Fruit fly (Drosophila melanogaster) whole organism, pupa: Measurements from ENCODE around the gene snRNP-U1-C.
A peak's percentile ranks its signal among the peaks of the same experiment; 100 is the strongest.

ENCODE experiments used
- CG10348 ChIP-seq: fragments of 200-800 bp; sonication (Bioruptor generic); IDR thresholded peaks from 2 replicates; pipeline ENCODE4 v1.3.6; 2022; ENCODE audit warnings: missing biosample characterization, missing genetic modification characterization
- CG12605 ChIP-seq: fragments of 200-800 bp; sonication (Bioruptor generic); IDR thresholded peaks from 2 replicates; pipeline ENCODE4 v1.3.6; 2022; ENCODE audit warnings: missing biosample characterization, missing genetic modification characterization
- CG13204 ChIP-seq: fragments of 200-800 bp; sonication (Bioruptor generic); optimal IDR thresholded peaks from 2 replicates; lab custom pipeline; 2018; ENCODE audit warnings: missing biosample characterization, mild to moderate bottlenecking, missing genetic modification characterization, moderate library complexity
- CG14655 ChIP-seq: fragments of 200-800 bp; sonication (Bioruptor generic); optimal IDR thresholded peaks from 3 replicates; lab custom pipeline; 2017; ENCODE audit warnings: mild to moderate bottlenecking, missing biosample characterization, missing genetic modification reagents, missing genetic modification characterization
- CG15710 ChIP-seq: fragments of 200-800 bp; sonication (Bioruptor generic); optimal IDR thresholded peaks from 2 replicates; lab custom pipeline; 2018; ENCODE audit warnings: missing biosample characterization, mild to moderate bottlenecking, missing genetic modification characterization, moderate library complexity
- CG17806 ChIP-seq: fragments of 200-800 bp; sonication (Bioruptor generic); optimal IDR thresholded peaks from 2 replicates; lab custom pipeline; 2018; ENCODE audit warnings: missing biosample characterization, mild to moderate bottlenecking, missing genetic modification characterization, moderate library complexity
- CG32121 ChIP-seq: fragments of 200-800 bp; sonication (Bioruptor generic); IDR thresholded peaks from 2 replicates; pipeline ENCODE4 v1.3.6; 2022; ENCODE audit warnings: missing biosample characterization, missing genetic modification characterization
- CG34367 ChIP-seq: fragments of 200-800 bp; sonication (Bioruptor generic); optimal IDR thresholded peaks from 2 replicates; lab custom pipeline; 2018; ENCODE audit warnings: missing biosample characterization, mild to moderate bottlenecking, missing genetic modification characterization
- CG4496 ChIP-seq: fragments of 200-800 bp; sonication (Bioruptor generic); IDR thresholded peaks from 3 replicates; pipeline ENCODE4 v1.3.6; 2022; ENCODE audit warnings: missing biosample characterization, missing genetic modification characterization
- CG8159 ChIP-seq: fragments of 200-800 bp; sonication (Bioruptor generic); optimal IDR thresholded peaks from 3 replicates; lab custom pipeline; 2018; ENCODE audit warnings: missing biosample characterization, mild to moderate bottlenecking, missing genetic modification characterization, moderate library complexity
- CG8301 ChIP-seq: fragments of 200-800 bp; sonication (Bioruptor generic); optimal IDR thresholded peaks from 2 replicates; lab custom pipeline; 2018; ENCODE audit warnings: missing biosample characterization, mild to moderate bottlenecking, missing genetic modification characterization
- CG9948 ChIP-seq: fragments of 200-800 bp; sonication (Bioruptor generic); optimal IDR thresholded peaks from 2 replicates; lab custom pipeline; 2018; ENCODE audit warnings: missing biosample characterization, mild to moderate bottlenecking, missing genetic modification characterization, moderate library complexity
- D1 ChIP-seq: fragments of 200-800 bp; sonication (Bioruptor generic); optimal IDR thresholded peaks from 2 replicates; lab custom pipeline; 2018; ENCODE audit warnings: missing biosample characterization, mild to moderate bottlenecking, missing genetic modification characterization, moderate library complexity
- EcR ChIP-seq: fragments of 200-800 bp; sonication (Bioruptor generic); optimal IDR thresholded peaks from 3 replicates; lab custom pipeline; 2019; ENCODE audit warnings: missing biosample characterization, missing genetic modification characterization, mild to moderate bottlenecking, moderate library complexity, missing genetic modification reagents
- Ets98B ChIP-seq: fragments of 200-800 bp; sonication (Bioruptor generic); IDR thresholded peaks from 2 replicates; pipeline ENCODE4 v1.3.6; 2022; ENCODE audit warnings: missing biosample characterization, missing genetic modification characterization
- Pif1A ChIP-seq: fragments of 200-800 bp; sonication (Bioruptor generic); optimal IDR thresholded peaks from 3 replicates; lab custom pipeline; 2016; ENCODE audit warnings: missing biosample characterization, missing genetic modification characterization
- Pif1B ChIP-seq: fragments of 200-800 bp; sonication (Bioruptor generic); optimal IDR thresholded peaks from 3 replicates; lab custom pipeline; 2016; ENCODE audit warnings: missing biosample characterization, missing genetic modification characterization
- Snoo ChIP-seq: fragments of 200-800 bp; sonication (Bioruptor generic); optimal IDR thresholded peaks from 3 replicates; lab custom pipeline; 2017; ENCODE audit warnings: missing biosample characterization, mild to moderate bottlenecking, missing genetic modification characterization, inconsistent platforms
- fd96Ca ChIP-seq: fragments of 200-800 bp; sonication (Bioruptor generic); IDR thresholded peaks from 3 replicates; pipeline ENCODE4 v1.3.6; 2022; ENCODE audit warnings: missing biosample characterization, missing genetic modification characterization
- gl ChIP-seq: fragments of 200-800 bp; sonication (Bioruptor generic); optimal IDR thresholded peaks from 2 replicates; lab custom pipeline; 2018; ENCODE audit warnings: missing biosample characterization, mild to moderate bottlenecking, missing genetic modification characterization
- rn ChIP-seq: fragments of 200-800 bp; sonication (Bioruptor generic); IDR thresholded peaks from 2 replicates; pipeline ENCODE4 v1.3.6; 2022; ENCODE audit warnings: missing biosample characterization, missing genetic modification characterization

snRNP-U1-C gene

dm6 chr3R:18980863-18981536 is 2.5 kb downstream of the snRNP-U1-C start, which contains the start of the genes dnk and Smu1:
dnk (plus strand) TSS chr3R:18980995.
Smu1 (minus strand) TSS chr3R:18981324.
- TF ChIP-seq EcR (GFP tag; lab: Kevin White, UChicago) (no peak), CG12605 (peak; percentile 59), Pif1B (GFP tag; lab: Kevin White, UChicago) (peak; percentile 27), CG13204 (GFP tag; lab: Kevin White, UChicago) (no peak), Ets98B (no peak), CG9948 (tag; lab: Kevin White, UChicago) (no peak), CG34367 (tag; lab: Kevin White, UChicago) (peak; percentile 23), fd96Ca (peak; percentile 36; the same call in 1 of the 3 replicates), CG10348 (GFP tag; lab: Robert Waterston, UW) (no peak), CG8301 (tag; lab: Kevin White, UChicago) (no peak), CG4496 (no peak; the same call in 2 of the 3 replicates), Pif1A (GFP tag; lab: Kevin White, UChicago) (peak; percentile 40), CG17806 (tag; lab: Kevin White, UChicago) (no peak)

- TF ChIP-seq CG17806 (tag; lab: Kevin White, UChicago): no peak
These were observed 4.7 kb downstream of the snRNP-U1-C start, which contains the start of gene euc for dm6 chr3R:18978709-18979108. euc (minus strand) TSS chr3R:18978809.

dm6 chr3R:18964819-18965218 is 18.6 kb downstream of the snRNP-U1-C start:
- TF ChIP-seq CG9948 (tag; lab: Kevin White, UChicago): no peak
- TF ChIP-seq Pif1B (GFP tag; lab: Kevin White, UChicago): no peak
- TF ChIP-seq CG12605: no peak
- TF ChIP-seq CG13204 (GFP tag; lab: Kevin White, UChicago): no peak
- no peak for TF ChIP-seq CG17806 (tag; lab: Kevin White, UChicago)
- TF ChIP-seq EcR (GFP tag; lab: Kevin White, UChicago): no peak
- TF ChIP-seq D1 (tag; lab: Kevin White, UChicago): no peak
- TF ChIP-seq Snoo: no peak
- no peak for TF ChIP-seq CG32121 (GFP tag; lab: Robert Waterston, UW)
- no peak for TF ChIP-seq fd96Ca
- TF ChIP-seq Pif1A (GFP tag; lab: Kevin White, UChicago): no peak
- TF ChIP-seq CG8159 (tag; lab: Kevin White, UChicago): no peak
- no peak for TF ChIP-seq CG14655 (GFP tag; lab: Kevin White, UChicago)
- TF ChIP-seq Ets98B: no peak
- TF ChIP-seq CG34367 (tag; lab: Kevin White, UChicago): no peak
- no peak for TF ChIP-seq gl (tag; lab: Kevin White, UChicago)

- TF ChIP-seq CG4496: no peak
- no peak for TF ChIP-seq Pif1B (GFP tag; lab: Kevin White, UChicago)
- TF ChIP-seq gl (tag; lab: Kevin White, UChicago): no peak
- no peak for TF ChIP-seq CG9948 (tag; lab: Kevin White, UChicago)
These were observed 33.6 kb downstream of the snRNP-U1-C start, which contains the start of gene CG43732 for dm6 chr3R:18949896-18950295. CG43732 (plus strand) TSS chr3R:18950196.

dm6 chr3R:18949131-18949530 is 34.3 kb downstream of the snRNP-U1-C start:
- no peak for TF ChIP-seq CG17806 (tag; lab: Kevin White, UChicago)
- TF ChIP-seq CG15710 (tag; lab: Kevin White, UChicago): no peak
- TF ChIP-seq CG32121 (GFP tag; lab: Robert Waterston, UW): no peak
- no peak for TF ChIP-seq CG14655 (GFP tag; lab: Kevin White, UChicago)
- TF ChIP-seq gl (tag; lab: Kevin White, UChicago): no peak
- TF ChIP-seq CG12605: no peak
- TF ChIP-seq CG34367 (tag; lab: Kevin White, UChicago): no peak
- TF ChIP-seq Pif1B (GFP tag; lab: Kevin White, UChicago): no peak
- TF ChIP-seq CG8301 (tag; lab: Kevin White, UChicago): no peak
- no peak for TF ChIP-seq CG13204 (GFP tag; lab: Kevin White, UChicago)
- no peak for TF ChIP-seq Snoo
- no peak for TF ChIP-seq EcR (GFP tag; lab: Kevin White, UChicago)
- TF ChIP-seq CG9948 (tag; lab: Kevin White, UChicago): no peak
- no peak for TF ChIP-seq D1 (tag; lab: Kevin White, UChicago)
- no peak for TF ChIP-seq Pif1A (GFP tag; lab: Kevin White, UChicago)
- no peak for TF ChIP-seq fd96Ca
- no peak for TF ChIP-seq CG8159 (tag; lab: Kevin White, UChicago)

- TF ChIP-seq CG12605: no peak
- no peak for TF ChIP-seq CG17806 (tag; lab: Kevin White, UChicago)
- TF ChIP-seq Ets98B: no peak
- no peak for TF ChIP-seq rn (GFP tag; lab: Robert Waterston, UW)
- TF ChIP-seq CG15710 (tag; lab: Kevin White, UChicago): no peak
- no peak for TF ChIP-seq D1 (tag; lab: Kevin White, UChicago)
- no peak for TF ChIP-seq Snoo
These were observed 36.1 kb downstream of the snRNP-U1-C start for dm6 chr3R:18947307-18947706.
